Worm (Caenorhabditis elegans): ENCODE measurements around the gene C30B5.17.
A peak's percentile ranks its signal among the peaks of the same experiment; 100 is the strongest.

C30B5.17 gene

ce11 chrII:6168714-6169113 is 34.1 kb downstream of the C30B5.17 start:
- TF ChIP-seq daf-19 (GFP tag; conservative IDR thresholded peaks at IDR 0.05) (no peak), skn-1 (tag; optimal IDR thresholded peaks at IDR 0.05) (no peak), Y5F2A.4 (GFP tag; optimal IDR thresholded peaks at IDR 0.05) (no peak), daf-8 (GFP tag; IDR thresholded peaks at IDR 0.05) (no peak), nhr-111 (GFP tag; optimal IDR thresholded peaks at IDR 0.05) (no peak), egl-43 (GFP tag; IDR thresholded peaks at IDR 0.05) (no peak), lin-39 (tag; optimal IDR thresholded peaks at IDR 0.05) (no peak), mes-2 (tag; optimal IDR thresholded peaks at IDR 0.05; ENCODE audit: poor library complexity, severe bottlenecking) (no peak), nhr-102 (tag; optimal IDR thresholded peaks at IDR 0.05) (no peak), zag-1 (tag; optimal IDR thresholded peaks at IDR 0.05) (no peak), lsy-2 (tag; optimal IDR thresholded peaks at IDR 0.05) (no peak), nhr-41 (GFP tag; IDR thresholded peaks at IDR 0.05) (no peak), egl-27 (tag; optimal IDR thresholded peaks at IDR 0.05) (no peak)

- no peak for TF ChIP-seq vab-7 (GFP tag; IDR thresholded peaks at IDR 0.05)
- no peak for TF ChIP-seq lir-3 (tag; optimal IDR thresholded peaks at IDR 0.05)
- no peak for TF ChIP-seq nhr-11 (tag; optimal IDR thresholded peaks at IDR 0.05)
- TF ChIP-seq tag-97 (GFP tag; IDR thresholded peaks at IDR 0.05), result no peak
- TF ChIP-seq ces-1 (GFP tag; optimal IDR thresholded peaks at IDR 0.05), result peak; percentile 20
- TF ChIP-seq nhr-237 (tag; optimal IDR thresholded peaks at IDR 0.05), result no peak
- peak; percentile 15 for TF ChIP-seq fkh-10 (GFP tag; optimal IDR thresholded peaks at IDR 0.05)
- no peak for TF ChIP-seq hlh-11 (tag; optimal IDR thresholded peaks at IDR 0.05)
These were observed 37.7 kb downstream of the C30B5.17 start for ce11 chrII:6165152-6165551.

- no peak for TF ChIP-seq lim-7 (GFP tag; IDR thresholded peaks at IDR 0.05)
- no peak for TF ChIP-seq rbr-2 (tag; optimal IDR thresholded peaks at IDR 0.05)
- no peak for TF ChIP-seq lin-1 (GFP tag; IDR thresholded peaks at IDR 0.05)
- TF ChIP-seq zip-11 (GFP tag; IDR thresholded peaks at IDR 0.05), result no peak
- no peak for TF ChIP-seq egl-43 (GFP tag; IDR thresholded peaks at IDR 0.05)
These were observed 41.8 kb downstream of the C30B5.17 start, which contains the start of gene exp-1 for ce11 chrII:6160994-6161393. TSS of gene exp-1 (minus strand) at chrII:6161094.

DNA sequence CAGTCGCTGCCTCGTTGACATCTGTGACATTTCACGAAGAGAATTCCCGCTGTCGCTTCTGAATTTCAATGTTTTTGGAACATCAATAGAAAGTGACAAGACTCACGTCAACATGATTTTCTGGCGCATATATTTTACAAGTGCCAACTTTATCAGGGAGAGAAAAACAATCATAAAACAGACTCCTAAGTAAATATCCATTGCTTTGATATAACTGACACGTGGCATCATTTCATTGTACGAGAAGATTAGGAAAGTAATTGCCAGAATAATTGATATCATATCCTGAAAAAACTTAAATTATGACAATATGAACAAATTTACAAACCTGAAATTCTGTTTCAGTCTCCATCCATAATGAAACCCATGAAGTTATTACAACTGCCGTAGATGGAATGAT is 44.7 kb downstream of the C30B5.17 start:
- TF ChIP-seq unc-62 (GFP tag; optimal IDR thresholded peaks at IDR 0.05 in 1 of 2) (peak in 1 of 2 experiments; percentile 95), unc-62 (tag; optimal IDR thresholded peaks at IDR 0.05) (no peak), aha-1 (tag) (no peak), duxl-1 (tag; optimal IDR thresholded peaks at IDR 0.05; ENCODE audit: poor library complexity) (no peak)
